Fruit fly (Drosophila melanogaster): ENCODE data around the gene mtg.

The mtg gene

DNA sequence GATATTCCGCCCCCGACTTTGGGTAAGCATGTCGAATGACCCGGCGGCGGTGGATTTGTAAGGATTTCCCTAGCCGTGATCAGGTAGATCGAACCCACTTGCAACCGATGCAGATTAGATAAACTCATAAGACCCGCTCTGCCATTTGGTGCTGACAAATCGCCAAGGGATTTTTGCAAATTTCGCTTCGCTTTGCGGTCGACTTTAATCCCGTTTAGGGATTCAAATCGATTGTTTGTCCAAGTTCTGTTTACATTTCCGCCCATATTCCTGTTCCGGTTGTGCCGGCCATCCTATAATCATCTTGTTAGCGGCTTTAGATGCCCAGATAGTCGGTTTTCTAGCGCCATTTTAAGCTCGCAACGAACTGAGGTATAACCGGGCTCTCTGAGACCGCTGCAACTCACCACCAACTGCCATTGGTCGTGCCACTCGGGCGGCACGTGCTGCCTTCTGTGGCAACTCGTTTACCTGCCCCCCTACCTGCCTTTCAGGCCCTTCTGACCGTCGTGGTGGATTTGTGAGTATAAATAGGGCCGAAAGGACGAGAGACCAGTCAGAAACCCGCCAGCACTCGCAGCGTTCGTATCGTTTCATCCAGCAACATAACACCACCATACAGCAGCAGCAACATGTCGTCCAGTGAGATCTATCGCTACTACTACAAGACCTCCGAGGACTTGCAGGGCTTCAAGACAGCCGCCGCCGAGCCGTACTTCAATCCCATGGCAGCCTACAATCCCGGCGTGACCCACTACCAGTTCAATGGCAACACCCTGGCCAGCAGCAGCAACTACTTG is 27.4 kb downstream of the mtg start, which contains the start of gene ato:
Gene ato (plus strand): TSS at position 559 of the 800 bp plus-strand sequence.
- TF ChIP-seq ara (GFP tag; IDR thresholded peaks at IDR 0.05) (no peak), Neu2 (GFP tag; optimal IDR thresholded peaks at IDR 0.05; ENCODE audit: borderline replicate concordance) (peak; percentile 41), CG15479 (GFP tag; optimal IDR thresholded peaks at IDR 0.05) (peak; percentile 94), Deaf1 (tag; optimal IDR thresholded peaks at IDR 0.05) (peak; percentile 90), cg (GFP tag; optimal IDR thresholded peaks at IDR 0.05) (no peak), zf30C (GFP tag; optimal IDR thresholded peaks at IDR 0.05) (no peak), HLHmδ (GFP tag; optimal IDR thresholded peaks at IDR 0.05) (peak; percentile 95), CG9215 (GFP tag; IDR thresholded peaks at IDR 0.05) (no peak), crol (GFP tag; IDR thresholded peaks at IDR 0.05) (peak; percentile 80), dmrt11E (tag; optimal IDR thresholded peaks at IDR 0.05) (no peak), tll (GFP tag; optimal IDR thresholded peaks at IDR 0.05) (peak in 1 of 2 experiments; percentile 56), Ets65A (GFP tag) (peak; percentile 15), Jarid2 (GFP tag; optimal IDR thresholded peaks at IDR 0.05) (peak; percentile 57), vfl (GFP tag; optimal IDR thresholded peaks at IDR 0.05) (no peak), sens (GFP tag) (peak; percentile 53), Optix (GFP tag; IDR thresholded peaks at IDR 0.05) (no peak), CG18599 (GFP tag; optimal IDR thresholded peaks at IDR 0.05) (no peak), CG1529 (GFP tag; optimal IDR thresholded peaks at IDR 0.05) (no peak), Nf-YC (tag; optimal IDR thresholded peaks at IDR 0.05) (peak; percentile 94), CG3838 (GFP tag; optimal IDR thresholded peaks at IDR 0.05) (no peak), CoRest (tag; optimal IDR thresholded peaks at IDR 0.05) (no peak), Nf-YB (GFP tag; optimal IDR thresholded peaks at IDR 0.05) (peak; percentile 94)

DNA sequence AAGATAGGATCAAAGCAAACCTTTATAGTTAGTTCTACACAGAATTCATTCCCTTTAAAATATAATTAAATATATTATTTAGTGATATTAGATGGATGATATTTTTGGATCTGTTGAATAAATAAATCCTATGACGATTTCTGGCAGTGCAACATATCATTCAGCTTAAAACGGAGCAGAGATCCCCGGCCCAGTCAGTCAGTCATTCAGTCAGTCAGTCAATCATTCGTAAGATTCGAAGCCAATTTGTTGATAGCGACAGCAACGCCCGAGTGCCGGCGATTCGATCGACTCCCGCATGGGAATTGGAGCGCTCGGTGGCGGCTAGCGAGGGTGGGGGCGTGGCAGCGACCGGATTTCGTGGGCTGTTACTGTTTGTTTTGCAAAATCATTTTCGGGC is 29.7 kb downstream of the mtg start:
- TF ChIP-seq maf-S (GFP tag; optimal IDR thresholded peaks at IDR 0.05), result no peak
- peak; percentile 19 for TF ChIP-seq sens (GFP tag)
- TF ChIP-seq CG8281 (tag; optimal IDR thresholded peaks at IDR 0.05), result peak; percentile 90
- 0 out of 3 replicates have a peak, but pooled peaks have one; percentile 32 for TF ChIP-seq Opbp (GFP tag; IDR thresholded peaks at IDR 0.05; ENCODE audit: partially characterized antibody)
- TF ChIP-seq CG12071 (GFP tag; optimal IDR thresholded peaks at IDR 0.05), result no peak
- TF ChIP-seq CG4854 (GFP tag; optimal IDR thresholded peaks at IDR 0.05), result no peak

DNA sequence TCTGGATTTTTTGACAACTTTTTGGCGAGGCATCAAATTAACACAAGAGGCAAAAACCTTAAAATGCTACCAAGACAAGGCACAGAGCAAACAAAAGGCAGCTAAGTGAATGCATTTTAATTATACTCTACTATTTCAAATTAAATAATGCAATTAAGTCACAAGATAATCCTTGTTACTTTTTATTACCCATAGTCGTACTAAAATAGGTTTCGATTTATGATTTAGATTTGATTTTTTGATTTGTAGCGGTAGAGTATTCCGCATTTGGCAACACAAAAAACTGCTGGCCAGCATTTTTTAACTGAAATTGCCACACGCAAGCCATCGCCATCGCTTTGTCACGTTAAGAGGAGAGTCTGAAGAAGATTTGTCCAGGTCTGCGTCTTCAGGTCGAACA is 32.4 kb downstream of the mtg start:
- no peak for TF ChIP-seq NC2β (GFP tag; optimal IDR thresholded peaks at IDR 0.05)
- no peak for TF ChIP-seq CG32532 (GFP tag; IDR thresholded peaks at IDR 0.05)
- no peak for TF ChIP-seq Lim3 (GFP tag; IDR thresholded peaks at IDR 0.05)
- TF ChIP-seq D19A (tag; optimal IDR thresholded peaks at IDR 0.05), result peak; percentile 23

DNA sequence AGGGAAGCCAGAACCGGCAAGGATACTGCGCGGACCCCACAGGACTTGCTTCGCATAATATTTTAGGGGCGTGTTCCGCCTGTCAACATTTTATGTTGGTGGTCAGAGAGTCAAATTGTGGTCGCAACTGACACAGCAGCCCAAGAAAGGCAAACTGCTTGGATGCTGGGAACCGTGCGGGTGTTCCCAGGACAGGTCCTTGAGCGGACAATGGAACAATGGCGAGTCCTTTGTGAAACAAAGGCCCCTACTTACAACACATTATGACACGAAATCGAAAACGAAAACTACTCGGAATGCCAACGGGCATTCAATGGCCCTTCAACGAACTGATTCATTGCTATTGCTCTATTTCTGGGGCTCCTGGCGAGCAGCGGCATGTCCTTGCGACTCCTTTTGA is 33.9 kb downstream of the mtg start:
- TF ChIP-seq crp (GFP tag; optimal IDR thresholded peaks at IDR 0.05) (no peak), oc (tag; optimal IDR thresholded peaks at IDR 0.05) (no peak), CG2889 (GFP tag; IDR thresholded peaks at IDR 0.05) (0 out of 3 replicates have a peak, but pooled peaks have one; percentile 15), NK7.1 (GFP tag; optimal IDR thresholded peaks at IDR 0.05) (no peak), CG3838 (GFP tag; optimal IDR thresholded peaks at IDR 0.05) (no peak), CG33213 (GFP tag; optimal IDR thresholded peaks at IDR 0.05) (no peak), ATbp (GFP tag; optimal IDR thresholded peaks at IDR 0.05) (no peak), bsh (GFP tag; optimal IDR thresholded peaks at IDR 0.05) (no peak), crc (GFP tag; optimal IDR thresholded peaks at IDR 0.05) (no peak), zfh1 (GFP tag; IDR thresholded peaks at IDR 0.05) (no peak), tll (GFP tag; optimal IDR thresholded peaks at IDR 0.05) (peak in 1 of 2 experiments; percentile 75), slbo (GFP tag; IDR thresholded peaks at IDR 0.05) (no peak), D (optimal IDR thresholded peaks at IDR 0.05) (peak; percentile 100), D (GFP tag; optimal IDR thresholded peaks at IDR 0.05) (no peak), Gsc (GFP tag; IDR thresholded peaks at IDR 0.05) (no peak), Drgx (GFP tag; IDR thresholded peaks at IDR 0.05) (no peak), CG10654 (GFP tag; optimal IDR thresholded peaks at IDR 0.05) (no peak)

Measured in whole organism, embryonic.